Worm (Caenorhabditis elegans) whole organism, L3 larva: ENCODE measurements around the gene srd-12.

Experiments
- R02D3.7 ChIP-seq: fragments of 150-350 bp; optimal IDR thresholded peaks from 2 replicates; lab custom pipeline; 2014; ENCODE audit warnings: missing biosample characterization, missing genetic modification characterization
- ama-1 ChIP-seq: fragments of 150-350 bp; optimal IDR thresholded peaks from 2 replicates; lab custom pipeline; 2018
- ceh-16 ChIP-seq: sonication (generic microtip); optimal IDR thresholded peaks from 2 replicates; lab custom pipeline; 2017; ENCODE audit warnings: missing biosample characterization, missing genetic modification characterization
- nhr-237 ChIP-seq: fragments of 150-350 bp; optimal IDR thresholded peaks from 2 replicates; lab custom pipeline; 2014; ENCODE audit warnings: missing biosample characterization, missing genetic modification characterization
- nhr-25 ChIP-seq: sonication (generic microtip); optimal IDR thresholded peaks from 2 replicates; lab custom pipeline; 2017; ENCODE audit warnings: missing biosample characterization, missing genetic modification characterization
- nhr-77 ChIP-seq: fragments of 150-350 bp; optimal IDR thresholded peaks from 2 replicates; lab custom pipeline; 2014; ENCODE audit warnings: missing biosample characterization, missing genetic modification characterization
- pha-4 ChIP-seq: fragments of 150-350 bp; optimal IDR thresholded peaks from 2 replicates; lab custom pipeline; 2014; ENCODE audit warnings: missing biosample characterization, missing genetic modification reagents, missing genetic modification characterization
- snpc-4 ChIP-seq: fragments of 150-350 bp; optimal IDR thresholded peaks from 2 replicates; lab custom pipeline; 2014; ENCODE audit warnings: missing biosample characterization, missing genetic modification characterization
- unc-39 ChIP-seq: sonication (generic microtip); optimal IDR thresholded peaks from 4 replicates; lab custom pipeline; 2017; ENCODE audit warnings: missing biosample characterization, missing genetic modification characterization
- unc-62 ChIP-seq: fragments of 150-350 bp; sonication (generic microtip); optimal IDR thresholded peaks from 4 replicates; lab custom pipeline; 2014; ENCODE audit warnings: missing biosample characterization, missing genetic modification reagents, missing genetic modification characterization
- ztf-4 ChIP-seq: fragments of 150-350 bp; optimal IDR thresholded peaks from 2 replicates; lab custom pipeline; 2014; ENCODE audit warnings: missing biosample characterization, missing genetic modification characterization

- TF ChIP-seq R02D3.7 (tag; lab: Kevin White, UChicago) (no peak), unc-39 (no peak), ama-1 (lab: Kevin White, UChicago) (no peak), ceh-16 (no peak), pha-4 (no peak), snpc-4 (tag; lab: Kevin White, UChicago) (no peak), nhr-77 (tag; lab: Kevin White, UChicago) (no peak), unc-62 (no peak), nhr-25 (tag; lab: Kevin White, UChicago) (no peak), ztf-4 (tag; lab: Kevin White, UChicago) (no peak), nhr-237 (tag; lab: Kevin White, UChicago) (no peak)
Measured at ce11 chrIV:5674435-5674834, 44.4 kb upstream of the srd-12 start, which contains the start of gene srd-5.
